Fruit fly (Drosophila melanogaster): ENCODE data around the gene CG7560.

DNA sequence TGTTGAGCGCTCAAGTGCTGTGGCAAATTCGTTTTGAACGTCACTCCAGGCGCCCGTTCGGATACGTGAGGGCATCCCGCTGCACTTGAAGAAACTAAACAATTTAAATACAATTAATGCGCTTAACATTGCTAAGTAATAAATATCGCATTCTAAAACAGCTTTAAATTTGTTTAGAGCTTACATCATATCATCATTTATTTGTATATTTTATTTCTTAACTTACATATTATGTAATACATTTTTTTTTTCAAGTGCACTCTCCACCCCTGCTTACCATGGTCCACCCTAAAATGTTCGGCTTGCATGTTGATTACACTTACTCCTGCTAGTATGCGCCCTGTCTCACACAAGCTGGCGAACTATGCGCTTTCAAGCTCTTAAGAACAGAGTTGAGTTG is 9.6 kb upstream of the CG7560 start:
- TF ChIP-seq Deaf1 (tag; optimal IDR thresholded peaks at IDR 0.05) (peak; percentile 30), kay (GFP tag; optimal IDR thresholded peaks at IDR 0.05) (peak; percentile 56), ro (GFP tag; IDR thresholded peaks at IDR 0.05) (peak; percentile 61; the same call in 1 of the 2 replicates), CG10543 (GFP tag; optimal IDR thresholded peaks at IDR 0.05) (no peak), CG9437 (GFP tag; optimal IDR thresholded peaks at IDR 0.05) (peak; percentile 57), nerfin-1 (tag; optimal IDR thresholded peaks at IDR 0.05) (peak; percentile 67), Optix (GFP tag; IDR thresholded peaks at IDR 0.05) (peak; percentile 51; the same call in 1 of the 3 replicates), Nf-YA (GFP tag; IDR thresholded peaks at IDR 0.05) (peak; percentile 56), exex (tag; optimal IDR thresholded peaks at IDR 0.05) (no peak), psq (GFP tag; optimal IDR thresholded peaks at IDR 0.05) (peak; percentile 37), CG2889 (GFP tag; IDR thresholded peaks at IDR 0.05) (no peak), Ada2b (GFP tag; IDR thresholded peaks at IDR 0.05) (peak; percentile 11; the same call in 1 of the 2 replicates), oc (tag; optimal IDR thresholded peaks at IDR 0.05) (peak; percentile 46), row (GFP tag; IDR thresholded peaks at IDR 0.05) (peak; percentile 88)
